Fruit fly (Drosophila melanogaster): ENCODE data around the gene Patsas.

Patsas gene

dm6 chr2L:12078123-12078658 lies 24.9 kb downstream of the Patsas start:
- TF ChIP-seq dmrt93B (GFP tag; optimal IDR thresholded peaks at IDR 0.05) (no peak), HLH106 (tag; optimal IDR thresholded peaks at IDR 0.05) (no peak), N (GFP tag; optimal IDR thresholded peaks at IDR 0.05) (no peak), foxo (GFP tag; optimal IDR thresholded peaks at IDR 0.05) (no peak)

DNA sequence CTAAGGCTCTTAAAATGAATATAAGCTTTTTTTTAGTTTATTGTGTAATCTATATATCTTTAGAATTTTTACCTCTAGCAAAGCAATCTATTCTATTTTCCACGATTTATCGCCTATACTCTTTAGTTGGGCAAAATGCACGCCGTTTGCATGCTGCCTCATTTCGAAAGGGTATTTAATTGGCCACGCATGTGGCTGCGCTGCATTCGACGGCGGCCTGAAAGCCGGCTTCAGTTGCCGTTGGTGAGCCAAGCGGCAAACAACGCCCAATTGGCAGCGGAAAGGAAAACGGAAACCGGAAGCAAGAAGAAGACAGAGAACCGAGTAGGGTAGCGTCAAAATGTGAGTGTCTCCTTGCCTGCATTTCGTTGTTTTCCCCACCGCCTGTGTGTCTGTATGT lies 27.2 kb downstream of the Patsas start, which contains the start of gene CG14947:
Gene CG14947, plus strand, starts transcription at position 251 of the 400 bp plus-strand sequence.
- TF ChIP-seq CG9705 (GFP tag; optimal IDR thresholded peaks at IDR 0.05): no peak
- TF ChIP-seq pan (optimal IDR thresholded peaks at IDR 0.05): no peak
- TF ChIP-seq GATAd (GFP tag; optimal IDR thresholded peaks at IDR 0.05): no peak
- no peak for TF ChIP-seq tai (GFP tag; optimal IDR thresholded peaks at IDR 0.05)
- TF ChIP-seq Hr78 (GFP tag; optimal IDR thresholded peaks at IDR 0.05): no peak
- TF ChIP-seq OdsH (GFP tag; optimal IDR thresholded peaks at IDR 0.05): no peak
- TF ChIP-seq lola (GFP tag; optimal IDR thresholded peaks at IDR 0.05): no peak
- no peak for TF ChIP-seq brk (GFP tag; optimal IDR thresholded peaks at IDR 0.05)
- no peak for TF ChIP-seq sv (GFP tag; optimal IDR thresholded peaks at IDR 0.05)
- TF ChIP-seq Hnf4 (GFP tag; optimal IDR thresholded peaks at IDR 0.05): no peak
- no peak for TF ChIP-seq br (GFP tag; optimal IDR thresholded peaks at IDR 0.05)
- no peak for TF ChIP-seq Abd-B (GFP tag; optimal IDR thresholded peaks at IDR 0.05)
- no peak for TF ChIP-seq rgr (GFP tag; optimal IDR thresholded peaks at IDR 0.05)
- TF ChIP-seq dl (GFP tag; optimal IDR thresholded peaks at IDR 0.05; ENCODE audit: insufficient read depth in 1 of 2, partially characterized antibody in 2 of 2): no peak
- TF ChIP-seq Sp1 (GFP tag; optimal IDR thresholded peaks at IDR 0.05): no peak

DNA sequence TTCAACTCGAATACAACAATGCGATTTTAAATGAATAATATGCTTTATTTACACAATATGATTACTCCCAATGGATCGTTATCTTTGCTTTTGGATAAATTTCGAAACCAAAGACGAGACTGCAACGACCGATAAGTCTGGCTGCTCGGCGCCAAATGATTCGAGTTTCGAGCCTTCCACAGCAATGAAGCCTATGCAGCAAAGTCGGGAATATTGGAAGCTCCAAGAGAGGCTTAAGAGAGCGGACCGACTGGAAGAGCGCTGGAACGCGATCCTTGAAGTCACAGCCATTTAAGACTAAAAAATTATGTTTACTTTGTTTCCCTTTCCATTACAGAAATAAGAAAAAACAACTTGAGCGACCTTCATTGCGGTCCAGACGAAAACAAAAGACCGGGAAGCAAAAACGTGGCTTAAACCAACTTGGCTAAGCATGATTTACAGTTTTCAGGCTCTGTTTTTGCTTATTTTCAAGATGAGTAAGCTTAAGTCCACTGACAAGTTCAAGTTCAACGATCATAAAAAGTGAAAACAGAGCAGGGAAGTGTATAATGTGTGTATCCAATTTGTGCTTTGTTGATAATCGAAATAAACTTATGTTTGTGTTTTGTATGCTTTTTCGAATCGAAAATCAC lies 36.4 kb downstream of the Patsas start, which contains the start of gene firl:
Gene firl, minus strand, starts transcription at position 159 of the 635 bp plus-strand sequence.
- TF ChIP-seq CG32264 (GFP tag; optimal IDR thresholded peaks at IDR 0.05): no peak
- peak; percentile 18 for TF ChIP-seq Dif (GFP tag; optimal IDR thresholded peaks at IDR 0.05; ENCODE audit: partially characterized antibody)

DNA sequence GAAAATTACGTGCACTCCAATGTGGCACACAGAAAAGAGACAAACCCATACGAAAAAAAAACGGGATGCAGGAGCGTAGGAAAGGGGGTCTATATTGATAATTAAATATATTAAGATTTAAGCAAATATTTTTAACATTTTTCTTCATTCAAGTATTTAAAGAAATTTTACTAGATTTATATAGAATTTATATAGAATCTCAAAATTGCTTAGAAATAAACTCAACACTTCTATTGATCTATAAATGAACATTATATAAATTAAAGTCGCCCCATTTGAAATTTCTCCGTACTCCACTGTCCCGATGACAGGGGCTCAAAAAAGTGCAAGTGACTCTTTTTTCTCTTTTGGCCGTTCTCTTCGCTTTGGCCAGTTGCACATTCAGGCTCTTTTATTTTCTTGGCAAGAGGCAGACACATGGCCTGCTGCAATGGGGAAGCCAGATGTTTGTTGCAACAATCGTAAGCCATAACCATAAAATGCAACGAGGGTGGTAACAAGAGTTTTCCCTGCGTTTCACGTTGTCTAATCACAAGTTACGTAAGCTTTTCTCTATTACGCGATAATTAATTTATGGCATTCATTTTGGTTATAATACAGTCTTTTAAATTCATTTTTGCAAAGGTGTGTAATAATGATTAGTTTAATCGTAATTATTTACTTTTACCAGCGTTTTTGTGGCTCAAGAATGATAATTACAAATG lies 37.2 kb downstream of the Patsas start:
- peak; percentile 61 for TF ChIP-seq sage (GFP tag; optimal IDR thresholded peaks at IDR 0.05)
- peak; percentile 77 for TF ChIP-seq rgr (GFP tag; optimal IDR thresholded peaks at IDR 0.05)
- peak in 1 of 2 experiments; percentile 85 for TF ChIP-seq foxo (GFP tag; optimal IDR thresholded peaks at IDR 0.05)
- TF ChIP-seq woc (GFP tag; optimal IDR thresholded peaks at IDR 0.05): peak; percentile 20
- no peak for TF ChIP-seq Hr78 (GFP tag; optimal IDR thresholded peaks at IDR 0.05)
- TF ChIP-seq HLH106 (tag; optimal IDR thresholded peaks at IDR 0.05): peak; percentile 89
- peak; percentile 80 for TF ChIP-seq psq (GFP tag; optimal IDR thresholded peaks at IDR 0.05)
- TF ChIP-seq CG32264 (GFP tag; optimal IDR thresholded peaks at IDR 0.05): no peak
- TF ChIP-seq Sp1 (GFP tag; optimal IDR thresholded peaks at IDR 0.05): peak; percentile 93
- no peak for TF ChIP-seq lola (GFP tag; optimal IDR thresholded peaks at IDR 0.05)
- no peak for TF ChIP-seq Dfd (GFP tag; optimal IDR thresholded peaks at IDR 0.05)
- TF ChIP-seq Myc (optimal IDR thresholded peaks at IDR 0.05): no peak
- TF ChIP-seq fru (GFP tag; optimal IDR thresholded peaks at IDR 0.05): peak; percentile 81
- no peak for TF ChIP-seq usp (GFP tag; optimal IDR thresholded peaks at IDR 0.05)
- TF ChIP-seq Dif (GFP tag; optimal IDR thresholded peaks at IDR 0.05; ENCODE audit: partially characterized antibody): peak; percentile 6
- peak; percentile 57 for TF ChIP-seq ey (GFP tag; optimal IDR thresholded peaks at IDR 0.05)
- TF ChIP-seq Rel (GFP tag; optimal IDR thresholded peaks at IDR 0.05): no peak
- peak; percentile 66 for TF ChIP-seq Rel (tag; optimal IDR thresholded peaks at IDR 0.05)
- TF ChIP-seq GATAd (GFP tag; optimal IDR thresholded peaks at IDR 0.05): no peak
- peak; percentile 66 for TF ChIP-seq dmrt93B (GFP tag; optimal IDR thresholded peaks at IDR 0.05)
- peak; percentile 63 for TF ChIP-seq h (GFP tag; optimal IDR thresholded peaks at IDR 0.05)
- TF ChIP-seq br (GFP tag; optimal IDR thresholded peaks at IDR 0.05): peak; percentile 29
- no peak for TF ChIP-seq Abd-B (GFP tag; optimal IDR thresholded peaks at IDR 0.05)
- TF ChIP-seq Hr83 (GFP tag; optimal IDR thresholded peaks at IDR 0.05; ENCODE audit: poor library complexity, severe bottlenecking): no peak
- TF ChIP-seq OdsH (GFP tag; optimal IDR thresholded peaks at IDR 0.05): peak; percentile 79
- TF ChIP-seq CG9705 (GFP tag; optimal IDR thresholded peaks at IDR 0.05): peak; percentile 56

Data from whole organism, wandering third instar larva.